Worm (Caenorhabditis elegans) whole organism, L2 larva: ENCODE data around the gene C18A3.11.

Experiments
- C34F6.9 ChIP-seq: fragments of 150-350 bp; optimal IDR thresholded peaks from 2 replicates; lab custom pipeline; 2014; ENCODE audit warnings: missing biosample characterization, missing genetic modification characterization
- Y55F3AM.14 ChIP-seq: fragments of 200-800 bp; sonication (Bioruptor generic); optimal IDR thresholded peaks from 2 replicates; lab custom pipeline; 2018; ENCODE audit warnings: mild to moderate bottlenecking, missing genetic modification characterization, missing compliant biosample characterization
- aly-2 ChIP-seq: fragments of 150-350 bp; optimal IDR thresholded peaks from 2 replicates; lab custom pipeline; 2014; ENCODE audit warnings: missing biosample characterization, missing genetic modification characterization
- blmp-1 ChIP-seq: sonication (generic microtip); optimal IDR thresholded peaks from 2 replicates; lab custom pipeline; 2017; ENCODE audit warnings: missing genetic modification characterization, mild to moderate bottlenecking, missing compliant biosample characterization, antibody characterized with exemption, moderate library complexity; ENCODE audit not compliant: insufficient read depth
- ceh-16 ChIP-seq: fragments of 150-350 bp; optimal IDR thresholded peaks from 2 replicates; lab custom pipeline; 2014; ENCODE audit warnings: missing biosample characterization, missing genetic modification characterization
- ceh-82 ChIP-seq: fragments of 150-350 bp; optimal IDR thresholded peaks from 2 replicates; lab custom pipeline; 2014; ENCODE audit warnings: missing biosample characterization, missing genetic modification characterization
- crh-2 ChIP-seq: sonication (generic microtip); optimal IDR thresholded peaks from 2 replicates; lab custom pipeline; 2017; ENCODE audit warnings: missing biosample characterization, missing genetic modification characterization
- dmd-4 ChIP-seq: sonication (generic microtip); optimal IDR thresholded peaks from 2 replicates; lab custom pipeline; 2017; ENCODE audit warnings: missing biosample characterization, missing genetic modification characterization
- egl-27 ChIP-seq: sonication (generic microtip); optimal IDR thresholded peaks from 3 replicates; lab custom pipeline; 2017; ENCODE audit warnings: missing biosample characterization, missing genetic modification reagents, missing genetic modification characterization
- elt-1 ChIP-seq: fragments of 150-350 bp; optimal IDR thresholded peaks from 2 replicates; lab custom pipeline; 2014; ENCODE audit warnings: missing biosample characterization, missing genetic modification characterization
- fos-1 ChIP-seq: fragments of 150-350 bp; optimal IDR thresholded peaks from 2 replicates; lab custom pipeline; 2014; ENCODE audit warnings: missing biosample characterization, missing genetic modification characterization
- lin-11 ChIP-seq: fragments of 150-350 bp; sonication (generic microtip); optimal IDR thresholded peaks from 2 replicates; lab custom pipeline; 2014; ENCODE audit warnings: missing biosample characterization, missing genetic modification characterization, inconsistent platforms, mixed read lengths
- lin-13 ChIP-seq: fragments of 150-350 bp; optimal IDR thresholded peaks from 2 replicates; lab custom pipeline; 2014; ENCODE audit warnings: missing biosample characterization, missing genetic modification reagents, missing genetic modification characterization
- lin-39 ChIP-seq: fragments of 150-350 bp; optimal IDR thresholded peaks from 2 replicates; lab custom pipeline; 2014; ENCODE audit warnings: missing biosample characterization, missing genetic modification reagents, missing genetic modification characterization
- lsy-2 ChIP-seq, 2 experiments: fragments of 150-350 bp in 1 of 2; sonication (generic microtip) in 1 of 2; optimal IDR thresholded peaks; 2 replicates each; lab custom pipeline; 2014 to 2017; ENCODE audit warnings: missing biosample characterization in 2 of 2, missing genetic modification characterization in 2 of 2
- mab-5 ChIP-seq: fragments of 150-350 bp; optimal IDR thresholded peaks from 2 replicates; lab custom pipeline; 2014; ENCODE audit warnings: missing biosample characterization, missing genetic modification characterization
- mbf-1 ChIP-seq: sonication (generic microtip); optimal IDR thresholded peaks from 2 replicates; lab custom pipeline; 2017; ENCODE audit warnings: missing biosample characterization, missing genetic modification characterization
- nhr-12 ChIP-seq: fragments of 150-350 bp; optimal IDR thresholded peaks from 2 replicates; lab custom pipeline; 2014; ENCODE audit warnings: missing biosample characterization, missing genetic modification characterization
- nhr-129 ChIP-seq: fragments of 150-350 bp; optimal IDR thresholded peaks from 2 replicates; lab custom pipeline; 2014; ENCODE audit warnings: missing biosample characterization, missing genetic modification characterization
- nhr-23 ChIP-seq: fragments of 150-350 bp; optimal IDR thresholded peaks from 2 replicates; lab custom pipeline; 2014; ENCODE audit warnings: missing biosample characterization, missing genetic modification reagents, missing genetic modification characterization
- nhr-25 ChIP-seq: fragments of 150-350 bp; sonication (generic microtip); optimal IDR thresholded peaks from 3 replicates; lab custom pipeline; 2014; ENCODE audit warnings: missing biosample characterization, missing genetic modification characterization
- nhr-77 ChIP-seq: fragments of 150-350 bp; optimal IDR thresholded peaks from 2 replicates; lab custom pipeline; 2014; ENCODE audit warnings: missing biosample characterization, missing genetic modification characterization
- peb-1 ChIP-seq: fragments of 150-350 bp; optimal IDR thresholded peaks from 2 replicates; lab custom pipeline; 2014; ENCODE audit warnings: missing biosample characterization, missing genetic modification characterization
- sma-9 ChIP-seq, 2 experiments: fragments of 150-350 bp in 1 of 2; sonication (generic microtip) in 1 of 2; optimal IDR thresholded peaks; 2 replicates each; lab custom pipeline; 2014 to 2016; ENCODE audit warnings: missing genetic modification characterization in 2 of 2, mild to moderate bottlenecking in 1 of 2, missing biosample characterization in 1 of 2, missing compliant biosample characterization in 1 of 2, missing genetic modification reagents in 1 of 2, moderate library complexity in 1 of 2
- snpc-4 ChIP-seq: fragments of 150-350 bp; optimal IDR thresholded peaks from 2 replicates; lab custom pipeline; 2014; ENCODE audit warnings: missing biosample characterization, missing genetic modification characterization
- unc-39 ChIP-seq: fragments of 150-350 bp; optimal IDR thresholded peaks from 2 replicates; lab custom pipeline; 2014; ENCODE audit warnings: missing biosample characterization, missing genetic modification characterization
- zag-1 ChIP-seq: fragments of 150-350 bp; optimal IDR thresholded peaks from 2 replicates; lab custom pipeline; 2014; ENCODE audit warnings: missing biosample characterization, missing genetic modification characterization
- ztf-1 ChIP-seq: fragments of 200-800 bp; sonication (Bioruptor generic); conservative IDR thresholded peaks from 2 replicates; pipeline ENCODE4 v1.3.6; 2022; ENCODE audit warnings: missing genetic modification characterization, missing compliant biosample characterization
- ztf-11 ChIP-seq: sonication (generic microtip); optimal IDR thresholded peaks from 2 replicates; lab custom pipeline; 2017; ENCODE audit warnings: missing biosample characterization, missing genetic modification characterization

The C18A3.11 gene

DNA sequence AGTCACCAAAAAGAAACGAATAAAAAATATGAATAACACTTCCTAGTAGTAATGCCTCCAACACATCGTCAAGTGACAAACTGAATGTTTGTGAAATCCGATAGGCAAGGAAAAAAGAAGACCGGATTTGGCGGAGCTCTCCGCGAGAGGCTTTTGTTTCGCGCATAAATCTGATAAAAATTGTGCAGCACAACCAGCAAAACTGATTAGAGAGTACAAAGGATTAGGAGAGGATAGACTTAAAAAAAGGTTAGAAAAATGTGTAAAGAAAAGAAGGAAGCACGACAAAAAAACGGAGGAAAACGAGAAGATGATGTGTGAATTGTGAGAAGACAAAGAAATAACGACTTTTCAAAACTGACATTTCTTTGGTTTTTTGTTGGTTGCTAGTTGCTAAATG lies 3.1 kb upstream of the C18A3.11 start, which contains the start of gene rab-3:
rab-3 (minus strand) TSS at position 147 of the 400 bp plus-strand sequence.
- peak; percentile 10 for TF ChIP-seq C34F6.9
- TF ChIP-seq nhr-129 = no peak
- TF ChIP-seq unc-39 (tag; lab: Kevin White, UChicago) = no peak
- TF ChIP-seq ceh-82 (tag; lab: Kevin White, UChicago) = no peak

ce11 chrII:5734883-5735282 lies 4.0 kb downstream of the C18A3.11 start:
- TF ChIP-seq Y55F3AM.14 (no peak), nhr-77 (no peak), lin-39 (tag; lab: Kevin White, UChicago) (no peak), nhr-23 (tag; lab: Kevin White, UChicago) (no peak), blmp-1 (tag; lab: Kevin White, UChicago) (no peak), lin-13 (no peak), lsy-2 (tag; optimal IDR thresholded peaks at IDR 0.05; lab: Kevin White, UChicago) (no peak)

ce11 chrII:5735744-5736143 lies 4.9 kb downstream of the C18A3.11 start:
- no peak for TF ChIP-seq ceh-82 (tag; lab: Kevin White, UChicago)
- peak; percentile 20 for TF ChIP-seq elt-1 (tag; lab: Kevin White, UChicago)
- no peak for TF ChIP-seq sma-9 (GFP tag; optimal IDR thresholded peaks at IDR 0.05; lab: Kevin White, UChicago)
- TF ChIP-seq sma-9 (tag; optimal IDR thresholded peaks at IDR 0.05; lab: Kevin White, UChicago) = no peak
- TF ChIP-seq nhr-12 = no peak
- TF ChIP-seq lin-11 (tag; lab: Kevin White, UChicago) = no peak
- no peak for TF ChIP-seq aly-2 (tag; lab: Kevin White, UChicago)
- no peak for TF ChIP-seq crh-2 (tag; lab: Kevin White, UChicago)
- TF ChIP-seq nhr-25 (tag; lab: Kevin White, UChicago) = no peak
- peak; percentile 94 for TF ChIP-seq ceh-16 (tag; lab: Kevin White, UChicago)
- no peak for TF ChIP-seq zag-1
- TF ChIP-seq dmd-4 (tag; lab: Kevin White, UChicago) = no peak
- TF ChIP-seq unc-39 (tag; lab: Kevin White, UChicago) = no peak
- TF ChIP-seq nhr-77 = no peak
- TF ChIP-seq mbf-1 (tag; lab: Kevin White, UChicago) = no peak
- TF ChIP-seq C34F6.9 = no peak

DNA sequence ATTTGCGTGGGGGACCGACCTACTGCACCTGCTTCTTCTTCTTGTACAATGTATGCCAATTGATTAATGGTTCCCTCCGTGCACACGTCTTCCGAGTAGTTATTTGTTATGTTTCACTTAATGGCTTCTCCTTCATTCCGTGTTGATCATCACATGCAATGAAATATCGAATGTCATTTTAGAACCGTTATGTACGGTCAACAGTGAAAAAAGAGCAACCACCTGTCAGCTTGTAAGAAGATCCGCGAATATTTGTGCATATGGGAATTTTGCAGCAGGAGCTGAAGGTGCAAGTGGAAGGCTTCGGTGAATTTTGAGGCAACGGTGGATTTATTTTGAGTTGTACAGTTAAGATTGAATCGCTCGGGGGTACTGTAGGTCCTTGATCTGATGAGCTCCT lies 5.8 kb downstream of the C18A3.11 start:
- TF ChIP-seq unc-39 (tag; lab: Kevin White, UChicago) (no peak), nhr-12 (no peak)

ce11 chrII:5738795-5739194 lies 8.0 kb downstream of the C18A3.11 start, which contains the start of gene hlh-14:
TSS of gene hlh-14 (minus strand) at chrII:5738895.
- no peak for TF ChIP-seq mab-5

DNA sequence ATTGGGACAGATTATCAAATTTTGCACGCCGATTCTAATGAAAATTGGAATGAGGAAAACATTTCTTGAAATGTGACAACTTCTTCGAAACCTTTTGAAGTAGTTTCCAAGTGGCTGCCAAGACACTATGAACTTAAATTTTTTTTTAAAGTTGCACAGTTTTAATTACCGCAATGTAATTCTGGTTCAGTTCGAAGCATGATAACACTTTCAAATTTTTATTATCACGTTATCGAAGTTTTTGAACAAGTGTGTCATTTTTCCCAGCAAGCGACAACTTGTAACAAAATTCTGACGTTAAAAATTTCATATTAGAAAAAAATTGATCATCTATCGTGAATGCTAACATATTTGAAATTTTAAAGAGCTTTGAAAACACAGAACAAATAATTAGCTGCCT lies 11.9 kb downstream of the C18A3.11 start:
- TF ChIP-seq fos-1 (peak; percentile 46), peb-1 (no peak), zag-1 (no peak), nhr-25 (tag; lab: Kevin White, UChicago) (no peak), egl-27 (tag; lab: Kevin White, UChicago) (no peak)

- TF ChIP-seq zag-1 (no peak), fos-1 (peak; percentile 48)
- TF ChIP-seq, all 48 proteins: peak for 1
Measured at ce11 chrII:5744342-5744741, 13.5 kb downstream of the C18A3.11 start.

DNA sequence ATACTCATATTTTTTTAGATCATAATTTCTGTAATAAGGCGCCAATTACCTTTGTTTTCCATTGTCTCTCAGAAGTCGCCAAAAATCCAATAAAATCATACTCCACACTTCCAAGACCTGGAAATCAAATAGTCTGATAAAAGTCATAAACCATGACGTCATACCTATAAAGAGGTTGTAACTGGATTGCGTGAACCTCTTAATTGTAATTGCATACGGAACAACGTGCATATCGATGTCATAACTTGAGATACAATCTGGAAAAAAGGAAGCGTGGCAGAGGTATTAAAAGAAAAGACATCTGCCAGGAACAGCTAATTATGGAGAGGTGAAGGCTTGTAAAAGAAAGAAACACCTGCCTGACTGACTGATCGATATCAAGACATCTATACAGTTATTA lies 14.3 kb downstream of the C18A3.11 start, which contains the start of gene F10C1.9:
F10C1.9 (minus strand) TSS at position 197 of the 400 bp plus-strand sequence.
- TF ChIP-seq sma-9 (GFP tag; optimal IDR thresholded peaks at IDR 0.05; lab: Kevin White, UChicago) (peak; percentile 3), sma-9 (tag; optimal IDR thresholded peaks at IDR 0.05; lab: Kevin White, UChicago) (no peak), crh-2 (tag; lab: Kevin White, UChicago) (no peak), ztf-11 (tag; lab: Kevin White, UChicago) (no peak), snpc-4 (tag; lab: Kevin White, UChicago) (no peak), ztf-1 (GFP tag; lab: Robert Waterston, UW) (no peak)
